Fruit fly (Drosophila melanogaster): Measurements from ENCODE around the gene CG32631.

dm6 chrX:13555700-13556099, 572 bp upstream of the CG32631 start, which contains the start of gene CG11816:
- TF ChIP-seq CG5204 (GFP tag; optimal IDR thresholded peaks at IDR 0.05) (no peak), tj (GFP tag; optimal IDR thresholded peaks at IDR 0.05) (no peak), cic (GFP tag; optimal IDR thresholded peaks at IDR 0.05) (no peak), bab1 (GFP tag; optimal IDR thresholded peaks at IDR 0.05) (no peak), Hr96 (GFP tag; optimal IDR thresholded peaks at IDR 0.05) (no peak), CG7045 (GFP tag; optimal IDR thresholded peaks at IDR 0.05) (no peak), pad (GFP tag; optimal IDR thresholded peaks at IDR 0.05) (no peak), CG11617 (GFP tag; optimal IDR thresholded peaks at IDR 0.05) (no peak)

All from whole organism, adult.